Fruit fly (Drosophila melanogaster) whole organism, embryonic: ENCODE results near the gene Pex5.

Source experiments
- BEAF-32 ChIP-seq: fragments of 200-800 bp; sonication (Bioruptor generic); optimal IDR thresholded peaks from 3 replicates; lab custom pipeline; 2017; ENCODE audit warnings: missing biosample characterization, missing genetic modification characterization, mild to moderate bottlenecking, moderate library complexity, missing genetic modification reagents
- CG10462 ChIP-seq: fragments of 200-800 bp; sonication (Bioruptor generic); optimal IDR thresholded peaks from 2 replicates; lab custom pipeline; 2016; ENCODE audit warnings: missing biosample characterization, missing genetic modification characterization
- CG10565 ChIP-seq: fragments of 200-800 bp; sonication (Bioruptor generic); optimal IDR thresholded peaks from 3 replicates; lab custom pipeline; 2016; ENCODE audit warnings: missing biosample characterization, mild to moderate bottlenecking, missing genetic modification characterization
- CG11504 ChIP-seq: fragments of 200-800 bp; sonication (Bioruptor generic); optimal IDR thresholded peaks from 3 replicates; lab custom pipeline; 2019; ENCODE audit warnings: missing biosample characterization, mild to moderate bottlenecking, missing genetic modification characterization, moderate library complexity
- CG1233 ChIP-seq: fragments of 200-800 bp; sonication (Bioruptor generic); optimal IDR thresholded peaks from 4 replicates; lab custom pipeline; 2018; ENCODE audit warnings: missing biosample characterization, mild to moderate bottlenecking, missing genetic modification characterization
- CG13624 ChIP-seq: fragments of 200-800 bp; sonication (Bioruptor generic); optimal IDR thresholded peaks from 2 replicates; lab custom pipeline; 2016; ENCODE audit warnings: missing biosample characterization, missing genetic modification characterization
- CG13894 ChIP-seq: fragments of 200-800 bp; sonication (Bioruptor generic); optimal IDR thresholded peaks from 3 replicates; lab custom pipeline; 2018; ENCODE audit warnings: missing biosample characterization, mild to moderate bottlenecking, missing genetic modification characterization, moderate library complexity
- CG16815 ChIP-seq: fragments of 200-800 bp; sonication (Bioruptor generic); optimal IDR thresholded peaks from 3 replicates; lab custom pipeline; 2017; ENCODE audit warnings: missing biosample characterization, mild to moderate bottlenecking, missing genetic modification characterization
- CG17359 ChIP-seq: fragments of 200-800 bp; sonication (Bioruptor generic); optimal IDR thresholded peaks from 3 replicates; lab custom pipeline; 2018; ENCODE audit warnings: missing biosample characterization, mild to moderate bottlenecking, missing genetic modification characterization, moderate library complexity
- CG17385 ChIP-seq: fragments of 200-800 bp; sonication (Bioruptor generic); optimal IDR thresholded peaks from 3 replicates; lab custom pipeline; 2018; ENCODE audit warnings: missing biosample characterization, mild to moderate bottlenecking, missing genetic modification characterization
- CG2875 ChIP-seq: fragments of 200-800 bp; sonication (Bioruptor generic); optimal IDR thresholded peaks from 2 replicates; lab custom pipeline; 2017; ENCODE audit warnings: missing biosample characterization, mild to moderate bottlenecking, missing genetic modification characterization, missing genetic modification reagents
- CG32772 ChIP-seq: fragments of 200-800 bp; sonication (Bioruptor generic); IDR thresholded peaks from 2 replicates; pipeline ENCODE4 v1.3.6; 2022; ENCODE audit warnings: missing biosample characterization, missing genetic modification characterization
- CG33557 ChIP-seq: fragments of 200-800 bp; sonication (Bioruptor generic); optimal IDR thresholded peaks from 2 replicates; lab custom pipeline; 2019; ENCODE audit warnings: missing biosample characterization, mild to moderate bottlenecking, missing genetic modification characterization, moderate library complexity
- CG4328 ChIP-seq: fragments of 200-800 bp; sonication (Bioruptor generic); optimal IDR thresholded peaks from 3 replicates; lab custom pipeline; 2017; ENCODE audit warnings: missing biosample characterization, missing genetic modification reagents, missing genetic modification characterization
- CG4360 ChIP-seq: fragments of 200-800 bp; sonication (Bioruptor generic); IDR thresholded peaks from 2 replicates; pipeline ENCODE4 v1.3.6; 2022; ENCODE audit warnings: missing biosample characterization, missing genetic modification characterization
- CG6813 ChIP-seq: fragments of 200-800 bp; sonication (Bioruptor generic); optimal IDR thresholded peaks from 2 replicates; lab custom pipeline; 2017; ENCODE audit warnings: missing biosample characterization, missing genetic modification characterization, mild to moderate bottlenecking, moderate library complexity, missing genetic modification reagents
- CG7357 ChIP-seq: fragments of 200-800 bp; sonication (Bioruptor generic); IDR thresholded peaks from 3 replicates; pipeline ENCODE4 v1.3.6; 2022; ENCODE audit warnings: missing biosample characterization, missing genetic modification characterization
- CG7372 ChIP-seq: fragments of 200-800 bp; sonication (Bioruptor generic); IDR thresholded peaks from 2 replicates; pipeline ENCODE4 v1.3.6; 2022; ENCODE audit warnings: missing biosample characterization, missing genetic modification characterization
- CG7839 ChIP-seq: fragments of 200-800 bp; sonication (Bioruptor generic); optimal IDR thresholded peaks from 3 replicates; lab custom pipeline; 2018; ENCODE audit warnings: missing biosample characterization, mild to moderate bottlenecking, missing genetic modification characterization, moderate library complexity
- CG8290 ChIP-seq, 3 experiments: fragments of 200-800 bp; sonication (Bioruptor generic); optimal IDR thresholded peaks; 2 replicates each; lab custom pipeline; 2016 to 2019; ENCODE audit warnings: missing biosample characterization in 3 of 3, missing genetic modification characterization in 3 of 3, mild to moderate bottlenecking in 2 of 3, moderate library complexity in 1 of 3
- CG8924 ChIP-seq: fragments of 200-800 bp; optimal IDR thresholded peaks from 3 replicates; lab custom pipeline; 2019; ENCODE audit warnings: missing biosample characterization, mild to moderate bottlenecking, missing genetic modification characterization, moderate library complexity
- Dip2 ChIP-seq: fragments of 200-800 bp; sonication (Bioruptor generic); IDR thresholded peaks from 2 replicates; pipeline ENCODE4 v1.3.6; 2022; ENCODE audit warnings: missing biosample characterization, missing genetic modification characterization
- Ets65A ChIP-seq: fragments of 200-800 bp; sonication (Bioruptor generic); peaks from one replicate; lab custom pipeline; 2016; ENCODE audit warnings: missing biosample characterization, missing genetic modification characterization
- Lhr ChIP-seq: fragments of 200-800 bp; sonication (Bioruptor generic); optimal IDR thresholded peaks from 3 replicates; lab custom pipeline; 2017; ENCODE audit warnings: mild to moderate bottlenecking, missing biosample characterization, missing genetic modification reagents, missing genetic modification characterization
- Mes4 ChIP-seq: fragments of 200-800 bp; sonication (Bioruptor generic); optimal IDR thresholded peaks from 2 replicates; lab custom pipeline; 2016; ENCODE audit warnings: missing biosample characterization, missing genetic modification characterization
- Pdp1 ChIP-seq, 2 experiments: fragments of 200-800 bp; sonication (Bioruptor generic); optimal IDR thresholded peaks; 3 replicates each; lab custom pipeline; 2016; ENCODE audit warnings: missing biosample characterization in 2 of 2, missing genetic modification characterization in 2 of 2, mild to moderate bottlenecking in 1 of 2, moderate library complexity in 1 of 2
- Rx ChIP-seq: fragments of 200-800 bp; sonication (Bioruptor generic); IDR thresholded peaks from 2 replicates; pipeline ENCODE4 v1.3.6; 2022; ENCODE audit warnings: missing biosample characterization, missing genetic modification characterization
- Sin3A ChIP-seq: fragments of >200 bp; optimal IDR thresholded peaks from 2 replicates; lab custom pipeline; 2018
- Sox102F ChIP-seq: fragments of 200-800 bp; sonication (Bioruptor generic); optimal IDR thresholded peaks from 2 replicates; lab custom pipeline; 2018; ENCODE audit warnings: missing biosample characterization, mild to moderate bottlenecking, missing genetic modification characterization, moderate library complexity
- Taf1 ChIP-seq: fragments of 200-800 bp; sonication (Bioruptor generic); IDR thresholded peaks from 2 replicates; pipeline ENCODE4 v1.3.6; 2022; ENCODE audit warnings: missing biosample characterization, missing genetic modification characterization
- Xrp1 ChIP-seq: fragments of 200-800 bp; sonication (Bioruptor generic); IDR thresholded peaks from 2 replicates; pipeline ENCODE4 v1.3.6; 2022; ENCODE audit warnings: missing biosample characterization, missing genetic modification characterization
- abd-A ChIP-seq: fragments of 200-800 bp; sonication (Bioruptor generic); optimal IDR thresholded peaks from 3 replicates; lab custom pipeline; 2019; ENCODE audit warnings: missing biosample characterization, mild to moderate bottlenecking, missing genetic modification characterization, moderate library complexity
- amos ChIP-seq: fragments of 200-800 bp; sonication (Bioruptor generic); IDR thresholded peaks from 2 replicates; pipeline ENCODE4 v1.3.6; 2022; ENCODE audit warnings: missing biosample characterization, missing genetic modification characterization; ENCODE audit not compliant: partially characterized antibody
- bab2 ChIP-seq: fragments of 200-800 bp; sonication (Bioruptor generic); optimal IDR thresholded peaks from 2 replicates; lab custom pipeline; 2016; ENCODE audit warnings: missing biosample characterization, missing genetic modification characterization
- bowl ChIP-seq: fragments of 200-800 bp; sonication (Bioruptor generic); IDR thresholded peaks from 2 replicates; pipeline ENCODE4 v1.3.6; 2022; ENCODE audit warnings: missing biosample characterization, missing genetic modification characterization
- cas ChIP-seq: fragments of 200-800 bp; sonication (Bioruptor generic); IDR thresholded peaks from 2 replicates; pipeline ENCODE4 v1.3.6; 2022; ENCODE audit warnings: missing biosample characterization, missing genetic modification characterization
- fd102C ChIP-seq: fragments of 200-800 bp; sonication (Bioruptor generic); optimal IDR thresholded peaks from 2 replicates; lab custom pipeline; 2018; ENCODE audit warnings: missing biosample characterization, mild to moderate bottlenecking, missing genetic modification characterization, moderate library complexity
- fd64A ChIP-seq: fragments of 200-800 bp; sonication (Bioruptor generic); optimal IDR thresholded peaks from 3 replicates; lab custom pipeline; 2018; ENCODE audit warnings: missing biosample characterization, mild to moderate bottlenecking, missing genetic modification characterization
- gsb-n ChIP-seq: fragments of 200-800 bp; sonication (Bioruptor generic); optimal IDR thresholded peaks from 3 replicates; lab custom pipeline; 2018; ENCODE audit warnings: missing biosample characterization, mild to moderate bottlenecking, missing genetic modification characterization
- gt ChIP-seq: fragments of 200-800 bp; sonication (Bioruptor generic); IDR thresholded peaks from 2 replicates; pipeline ENCODE4 v1.3.6; 2022; ENCODE audit warnings: missing biosample characterization, missing genetic modification characterization
- ind ChIP-seq: fragments of 200-800 bp; sonication (Bioruptor generic); optimal IDR thresholded peaks from 3 replicates; lab custom pipeline; 2016; ENCODE audit warnings: missing biosample characterization, missing genetic modification characterization
- lab ChIP-seq: fragments of 200-800 bp; sonication (Bioruptor generic); optimal IDR thresholded peaks from 3 replicates; lab custom pipeline; 2017; ENCODE audit warnings: missing biosample characterization, missing genetic modification characterization, mild to moderate bottlenecking, moderate library complexity, missing genetic modification reagents
- lilli ChIP-seq: fragments of 200-800 bp; sonication (Bioruptor generic); optimal IDR thresholded peaks from 3 replicates; lab custom pipeline; 2016; ENCODE audit warnings: missing biosample characterization, missing genetic modification characterization
- prd ChIP-seq, 3 experiments: fragments of >200 bp in 2 of 3; fragments of 200-800 bp in 1 of 3; sonication (Bioruptor generic) in 1 of 3; optimal IDR thresholded peaks in 2 of 3; IDR thresholded peaks in 1 of 3; 2 replicates in 2 of 3; 3 replicates in 1 of 3; pipeline versions ENCODE4 v1.3.6 to Lab custom; 2017 to 2022; ENCODE audit warnings: missing biosample characterization in 1 of 3, missing genetic modification characterization in 1 of 3
- psq ChIP-seq: fragments of 200-800 bp; sonication (Bioruptor generic); optimal IDR thresholded peaks from 2 replicates; lab custom pipeline; 2017; ENCODE audit warnings: missing biosample characterization, missing genetic modification characterization
- rib ChIP-seq: fragments of 200-800 bp; sonication (Bioruptor generic); IDR thresholded peaks from 2 replicates; pipeline ENCODE4 v1.3.6; 2022; ENCODE audit warnings: missing biosample characterization, missing genetic modification characterization
- seq ChIP-seq: fragments of 200-800 bp; sonication (Bioruptor generic); IDR thresholded peaks from 2 replicates; pipeline ENCODE4 v1.3.6; 2022; ENCODE audit warnings: missing biosample characterization, missing genetic modification characterization
- slbo ChIP-seq: fragments of 200-800 bp; sonication (Bioruptor generic); IDR thresholded peaks from 2 replicates; pipeline ENCODE4 v1.3.6; 2022; ENCODE audit warnings: missing biosample characterization, missing genetic modification characterization

Gene Pex5

DNA sequence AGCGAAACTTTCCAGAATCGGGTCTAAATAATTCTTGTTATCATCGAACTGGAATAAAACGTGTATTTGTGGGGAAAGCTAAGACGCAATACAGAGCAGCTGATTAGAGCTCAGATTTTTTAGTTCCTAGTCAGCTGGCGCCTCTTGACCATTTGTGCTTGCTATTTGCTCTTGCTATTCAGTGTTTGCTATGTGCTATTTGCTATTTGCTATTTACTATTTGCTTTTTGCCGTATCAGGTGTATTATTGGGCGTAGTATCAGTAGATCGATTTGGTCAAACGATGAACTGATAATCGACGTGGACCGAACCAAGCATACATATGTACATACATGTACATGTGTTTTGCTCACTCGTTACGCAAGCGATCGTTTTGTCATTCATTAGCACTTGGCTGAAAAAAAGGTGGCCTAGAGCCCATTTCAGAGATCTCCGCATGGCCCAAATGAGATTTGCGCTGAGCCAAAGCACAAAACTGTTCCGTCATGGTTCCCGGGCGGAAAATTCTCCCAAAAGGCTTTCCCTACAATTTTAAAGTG is 23.4 kb downstream of the Pex5 start (continued):
- no peak for TF ChIP-seq CG7839 (tag; lab: Kevin White, UChicago)
- TF ChIP-seq CG7357 (GFP tag; lab: Robert Waterston, UW), result no peak
- TF ChIP-seq lilli (GFP tag; lab: Kevin White, UChicago), result peak; percentile 42
- TF ChIP-seq CG33557 (GFP tag; lab: Kevin White, UChicago), result no peak
- no peak for TF ChIP-seq CG16815 (GFP tag; lab: Kevin White, UChicago)
- TF ChIP-seq CG17385 (GFP tag; lab: Kevin White, UChicago), result peak; percentile 23
- no peak for TF ChIP-seq CG4328
- peak; percentile 66 for TF ChIP-seq CG6813 (GFP tag; lab: Kevin White, UChicago)
- TF ChIP-seq psq (GFP tag; lab: Kevin White, UChicago), result no peak
- peak; percentile 31 for TF ChIP-seq CG11504
- peak; percentile 53 for TF ChIP-seq CG2875 (GFP tag; lab: Kevin White, UChicago)

dm6 chrX:1842875-1843274 is 26.0 kb downstream of the Pex5 start:
- TF ChIP-seq Rx (GFP tag; lab: Robert Waterston, UW) (no peak), lab (GFP tag; lab: Kevin White, UChicago) (peak; percentile 55), seq (GFP tag; lab: Robert Waterston, UW) (no peak), Pdp1 (GFP tag; optimal IDR thresholded peaks at IDR 0.05; lab: Kevin White, UChicago) (peak in 1 of 2 experiments; percentile 1), Lhr (GFP tag; lab: Kevin White, UChicago) (no peak), gt (GFP tag; lab: Robert Waterston, UW) (no peak), CG17359 (tag; lab: Kevin White, UChicago) (no peak), fd64A (GFP tag; lab: Kevin White, UChicago) (no peak), CG4360 (GFP tag; lab: Robert Waterston, UW) (no peak), CG7372 (GFP tag; lab: Robert Waterston, UW) (no peak), Mes4 (no peak), Sin3A (lab: Kevin White, UChicago) (no peak), abd-A (tag; lab: Kevin White, UChicago) (peak; percentile 10), Taf1 (GFP tag; lab: Robert Waterston, UW) (no peak), CG10565 (GFP tag; lab: Kevin White, UChicago) (no peak), Sox102F (GFP tag; lab: Kevin White, UChicago) (no peak), BEAF-32 (GFP tag; lab: Kevin White, UChicago) (no peak), Ets65A (GFP tag; lab: Kevin White, UChicago) (no peak), CG2875 (GFP tag; lab: Kevin White, UChicago) (no peak), prd (optimal IDR thresholded peaks at IDR 0.05; lab: Kevin White, UChicago) (no peak), prd (GFP tag; IDR thresholded peaks at IDR 0.05; lab: Robert Waterston, UW) (no peak), Dip2 (GFP tag; lab: Robert Waterston, UW) (no peak), CG6813 (GFP tag; lab: Kevin White, UChicago) (no peak), ind (GFP tag; lab: Kevin White, UChicago) (no peak), CG10462 (GFP tag; lab: Kevin White, UChicago) (no peak), slbo (GFP tag; lab: Robert Waterston, UW) (peak; percentile 11; the same call in 1 of the 2 replicates), CG1233 (no peak), CG8290 (GFP tag; optimal IDR thresholded peaks at IDR 0.05; lab: Kevin White, UChicago) (no peak), CG8290 (tag; optimal IDR thresholded peaks at IDR 0.05; lab: Kevin White, UChicago) (peak in 1 of 2 experiments; percentile 51), CG32772 (GFP tag; lab: Robert Waterston, UW) (no peak), CG8924 (no peak), cas (no peak), amos (GFP tag; lab: Robert Waterston, UW) (no peak), CG13894 (peak; percentile 55), rib (GFP tag; lab: Robert Waterston, UW) (0 out of 2 replicates have a peak, but pooled peaks have one; percentile 40), fd102C (GFP tag; lab: Kevin White, UChicago) (no peak), CG13624 (GFP tag; lab: Kevin White, UChicago) (no peak), Xrp1 (GFP tag; lab: Robert Waterston, UW) (no peak), gsb-n (tag; lab: Kevin White, UChicago) (no peak), bowl (GFP tag; lab: Robert Waterston, UW) (no peak), bab2 (GFP tag; lab: Kevin White, UChicago) (no peak)
